Worm (Caenorhabditis elegans) whole organism, L4/young adult: Measurements from ENCODE around the gene daf-9.

ENCODE experiments used
- W03F9.2 ChIP-seq: fragments of 150-350 bp; optimal IDR thresholded peaks from 2 replicates; lab custom pipeline; 2014; ENCODE audit warnings: missing biosample characterization, missing genetic modification characterization
- dao-5 ChIP-seq: sonication (generic microtip); optimal IDR thresholded peaks from 2 replicates; lab custom pipeline; 2016; ENCODE audit warnings: missing genotype, missing genetic modification characterization, moderate library complexity, missing compliant biosample characterization
- him-1 ChIP-seq: sonication (generic microtip); optimal IDR thresholded peaks from 2 replicates; lab custom pipeline; 2016; ENCODE audit warnings: missing genotype, missing genetic modification reagents, missing genetic modification characterization, missing compliant biosample characterization

daf-9 gene

DNA sequence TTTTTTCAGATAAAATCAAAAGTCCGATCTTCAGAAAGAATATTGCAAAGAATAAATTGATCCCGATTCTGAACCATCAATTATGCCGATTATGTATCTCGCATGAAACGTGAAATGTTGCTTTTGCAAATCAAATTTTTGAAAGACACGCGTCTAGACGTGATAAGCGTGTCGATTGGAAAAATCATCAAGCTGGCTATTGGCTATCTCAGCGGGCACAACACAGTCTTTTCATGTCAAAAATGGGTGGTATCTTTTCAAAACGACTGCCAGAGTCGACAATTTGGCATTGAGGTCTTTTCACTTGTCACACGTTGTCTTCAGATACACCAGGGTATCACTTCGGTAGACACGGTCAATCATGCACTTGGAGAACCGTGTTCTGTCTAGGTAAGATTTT is at the start of gene daf-9:
TSS of gene daf-9 (plus strand) at position 301 of the 400 bp plus-strand sequence.
- no peak for TF ChIP-seq him-1 (tag; lab: Kevin White, UChicago)
- TF ChIP-seq W03F9.2, result no peak
- TF ChIP-seq dao-5 (tag; lab: Kevin White, UChicago), result no peak

DNA sequence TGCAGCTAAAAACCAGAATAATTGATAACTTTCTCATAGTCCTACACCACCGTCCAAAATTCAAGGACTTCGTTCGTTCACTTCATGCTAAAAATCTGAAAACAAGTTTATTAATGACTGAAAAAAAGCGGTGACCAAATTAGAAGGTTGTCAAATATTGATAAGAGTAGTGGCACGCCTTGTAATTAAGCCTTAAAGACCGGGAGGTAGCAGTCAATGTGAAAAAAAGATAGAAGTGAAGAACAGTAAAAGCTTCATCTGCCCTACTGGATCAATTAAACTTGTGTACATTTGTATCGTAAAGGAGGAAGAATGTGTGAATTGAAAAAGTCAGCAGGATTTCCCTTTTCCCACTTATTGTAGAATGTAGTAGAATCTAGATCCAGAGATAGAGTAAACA is 46.3 kb upstream of the daf-9 start, which contains the start of gene tag-275:
TSS of gene tag-275 (minus strand) at position 101 of the 400 bp plus-strand sequence.
- TF ChIP-seq him-1 (tag; lab: Kevin White, UChicago) (no peak), W03F9.2 (no peak), dao-5 (tag; lab: Kevin White, UChicago) (no peak)

DNA sequence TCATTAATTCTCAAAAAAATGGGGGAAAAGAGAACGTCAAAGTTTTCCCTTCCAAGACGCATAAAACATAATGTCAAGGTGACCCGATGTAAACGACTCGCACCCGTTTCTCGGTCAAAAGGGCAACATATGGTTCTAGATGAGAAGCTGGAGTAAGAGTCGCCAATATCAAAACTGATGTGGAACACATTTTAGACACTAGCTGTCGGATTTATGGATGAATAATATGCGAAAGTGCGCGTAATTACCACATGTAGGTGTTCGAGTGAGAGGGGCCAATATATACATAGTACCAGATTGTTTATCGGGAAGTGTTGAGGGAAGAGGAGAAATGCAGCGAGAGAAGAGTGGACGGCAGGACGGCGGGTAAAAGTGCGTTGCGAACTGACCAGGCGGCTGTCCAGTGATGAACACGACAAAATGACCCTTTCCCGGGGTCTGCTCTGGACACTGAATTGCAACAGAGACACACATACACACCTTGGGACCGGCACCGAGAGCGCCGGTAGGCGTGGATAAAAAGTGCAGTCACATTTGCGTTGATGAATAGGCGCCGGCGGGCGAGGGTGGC is 45.7 kb upstream of the daf-9 start:
- no peak for TF ChIP-seq him-1 (tag; lab: Kevin White, UChicago)
- no peak for TF ChIP-seq dao-5 (tag; lab: Kevin White, UChicago)
- TF ChIP-seq W03F9.2, result no peak

DNA sequence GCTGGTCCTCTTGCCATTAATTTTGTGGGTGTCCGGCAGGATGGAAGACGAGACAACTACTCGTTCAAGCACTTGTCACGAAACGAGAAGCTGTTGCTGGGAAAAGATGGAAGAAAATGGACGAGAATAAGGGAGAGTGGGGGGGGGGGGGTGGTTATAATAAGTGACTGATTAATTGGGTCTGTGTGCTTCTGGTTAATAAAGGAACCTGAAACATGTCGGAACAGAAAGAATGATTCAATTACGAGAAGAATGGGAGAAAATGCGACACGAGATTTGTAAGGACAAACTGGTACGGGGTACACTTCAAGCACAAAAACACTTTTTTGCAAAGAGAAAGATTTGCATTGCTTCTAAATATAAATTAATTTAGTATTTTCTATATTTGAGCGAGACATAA is 41.3 kb upstream of the daf-9 start:
- no peak for TF ChIP-seq dao-5 (tag; lab: Kevin White, UChicago)

DNA sequence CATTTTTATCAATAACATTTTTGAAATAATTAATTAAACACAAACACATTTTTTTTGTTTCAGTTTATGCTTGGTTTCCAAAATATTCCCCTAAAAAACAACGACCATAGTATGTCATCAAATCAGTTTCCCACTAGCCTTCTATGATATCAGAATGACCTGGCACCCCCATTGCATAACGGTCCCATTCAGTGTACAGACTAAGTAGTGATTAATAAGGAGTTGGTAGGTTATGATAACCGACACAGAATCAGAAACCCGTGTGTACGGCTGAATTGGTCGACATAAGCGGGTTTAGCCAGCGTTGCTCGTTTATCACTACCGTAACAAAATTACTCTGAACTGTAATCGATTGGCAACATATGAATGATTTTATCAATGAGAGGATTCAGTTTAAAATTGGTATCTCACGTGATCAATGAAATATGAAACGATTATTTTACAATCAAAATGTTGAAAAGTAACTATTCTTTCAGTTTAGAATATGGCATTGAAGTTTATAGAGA is 39.3 kb upstream of the daf-9 start:
- no peak for TF ChIP-seq dao-5 (tag; lab: Kevin White, UChicago)
- TF ChIP-seq him-1 (tag; lab: Kevin White, UChicago), result no peak
- TF ChIP-seq W03F9.2, result no peak

DNA sequence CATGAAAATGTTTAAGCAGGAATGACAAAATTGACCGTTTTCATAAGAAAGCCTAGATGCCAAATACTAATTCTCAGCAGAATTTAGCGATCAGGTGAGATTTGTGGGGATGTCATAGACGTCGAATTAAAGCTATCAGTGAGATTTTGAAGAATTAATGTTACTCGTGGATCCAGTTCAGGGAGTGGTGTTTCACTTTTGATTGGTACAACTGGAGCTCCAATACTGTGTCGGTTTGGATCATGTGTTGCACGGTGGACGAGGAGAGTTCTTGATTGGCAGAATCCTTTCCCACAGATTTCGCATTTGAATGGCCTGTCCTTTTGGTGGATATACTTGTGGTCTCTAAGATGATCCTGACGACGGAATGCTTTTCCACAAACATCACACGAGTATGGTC is 37.2 kb upstream of the daf-9 start:
- TF ChIP-seq him-1 (tag; lab: Kevin White, UChicago) (no peak), dao-5 (tag; lab: Kevin White, UChicago) (no peak), W03F9.2 (no peak)

DNA sequence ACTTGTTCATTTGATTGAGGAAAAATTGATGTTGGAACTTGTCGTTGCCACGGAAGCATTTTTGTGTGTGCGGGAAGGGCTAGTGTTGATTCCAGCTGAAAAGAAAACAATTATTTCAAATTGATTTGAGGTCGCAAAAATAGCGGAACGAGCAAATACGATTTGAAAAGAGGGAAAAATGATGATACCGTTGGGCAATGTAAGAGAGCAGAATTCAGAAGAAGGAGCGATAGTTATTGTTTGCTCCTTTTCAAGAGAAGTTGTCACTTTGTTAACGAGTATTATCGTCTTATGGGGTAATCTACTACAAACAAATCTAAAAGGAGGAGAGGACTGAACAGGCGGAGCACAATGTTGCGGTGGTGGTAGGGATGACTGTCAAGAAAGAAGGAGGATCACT is 36.3 kb upstream of the daf-9 start, which contains the start of gene odd-2:
TSS of gene odd-2 (minus strand) at position 101 of the 400 bp plus-strand sequence.
- no peak for TF ChIP-seq him-1 (tag; lab: Kevin White, UChicago)

DNA sequence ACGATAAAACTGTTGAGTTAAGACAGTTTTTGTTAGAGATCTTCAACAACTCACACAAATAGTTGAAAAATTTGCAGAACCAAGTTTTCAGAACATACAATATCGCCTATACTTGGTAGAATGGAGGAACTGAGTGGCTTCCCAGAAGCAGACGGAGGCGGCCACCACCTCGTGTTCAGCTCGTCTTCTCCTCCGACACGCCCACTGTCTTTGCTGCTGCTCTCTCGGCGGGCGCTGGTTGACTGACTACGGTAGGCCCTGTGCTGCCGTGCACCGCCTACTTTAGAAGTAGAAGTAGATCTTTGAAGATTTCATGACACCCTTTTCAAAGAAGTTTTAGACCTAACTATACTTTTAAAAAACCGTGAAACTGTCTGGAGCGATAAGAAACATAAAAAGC is 34.7 kb upstream of the daf-9 start:
- TF ChIP-seq W03F9.2 (no peak), dao-5 (tag; lab: Kevin White, UChicago) (no peak), him-1 (tag; lab: Kevin White, UChicago) (no peak)

DNA sequence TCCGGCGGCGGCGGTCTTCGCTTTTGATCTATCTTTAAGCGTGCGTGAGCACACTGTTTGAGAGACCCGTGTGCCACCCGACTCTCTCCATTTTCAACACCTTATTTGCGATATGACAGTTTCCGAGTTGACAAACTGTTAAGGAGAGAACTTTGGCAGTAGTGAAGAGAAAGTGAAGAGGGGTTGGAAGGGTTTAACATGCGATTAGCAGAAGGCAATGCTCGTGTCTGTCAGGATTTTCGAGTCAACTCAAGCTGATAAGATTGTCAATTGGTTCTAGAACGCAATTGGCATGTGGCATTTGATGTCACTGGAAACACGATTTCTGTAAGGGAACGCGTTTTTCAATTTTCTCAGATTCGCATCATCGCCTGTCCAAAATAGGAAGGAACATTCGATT is 29.4 kb upstream of the daf-9 start:
- no peak for TF ChIP-seq him-1 (tag; lab: Kevin White, UChicago)
- no peak for TF ChIP-seq dao-5 (tag; lab: Kevin White, UChicago)
- no peak for TF ChIP-seq W03F9.2

DNA sequence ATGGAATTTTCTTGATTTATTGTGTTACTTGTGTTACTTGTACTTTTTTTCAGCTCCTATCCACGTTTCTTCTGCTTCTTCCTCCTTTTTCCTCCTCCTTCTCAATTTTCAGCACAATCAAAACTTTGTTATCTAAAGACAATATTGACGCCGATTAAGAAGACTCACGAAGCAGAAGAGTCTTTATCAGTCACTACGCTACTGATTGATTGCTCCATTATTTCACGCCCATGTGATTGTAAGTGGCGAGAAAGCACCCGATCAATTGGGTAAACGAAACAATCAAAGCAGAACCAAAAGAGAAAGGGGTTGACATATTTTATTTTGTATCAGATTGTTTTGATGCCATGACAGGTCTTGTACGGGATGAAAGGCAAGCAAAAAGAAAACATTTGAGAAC is 27.5 kb upstream of the daf-9 start, which contains the start of gene T25B2.2:
TSS of gene T25B2.2 (plus strand) at position 392 of the 400 bp plus-strand sequence.
- TF ChIP-seq W03F9.2 (no peak), dao-5 (tag; lab: Kevin White, UChicago) (no peak), him-1 (tag; lab: Kevin White, UChicago) (no peak)

DNA sequence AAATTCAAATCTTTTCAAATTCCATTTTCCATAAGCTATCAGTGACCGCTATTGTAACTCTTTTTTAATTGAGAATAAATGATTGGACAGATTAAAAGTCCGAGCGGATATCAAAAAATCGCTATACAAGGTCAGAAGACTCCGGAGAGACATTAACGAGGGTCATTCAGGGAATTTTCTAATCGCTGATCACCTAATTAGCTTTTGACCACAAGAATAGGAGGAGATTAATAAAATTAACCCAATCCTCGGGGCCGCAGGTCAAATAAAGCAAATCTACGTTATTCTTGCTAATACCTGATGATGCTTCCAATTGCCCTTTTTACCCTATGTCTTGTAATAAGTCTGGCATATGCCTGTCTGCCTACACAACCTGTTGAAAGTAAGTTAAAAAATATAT is 23.1 kb upstream of the daf-9 start, which contains the start of gene T25B2.1:
TSS of gene T25B2.1 (plus strand) at position 301 of the 400 bp plus-strand sequence.
- TF ChIP-seq him-1 (tag; lab: Kevin White, UChicago) (no peak), dao-5 (tag; lab: Kevin White, UChicago) (no peak)

DNA sequence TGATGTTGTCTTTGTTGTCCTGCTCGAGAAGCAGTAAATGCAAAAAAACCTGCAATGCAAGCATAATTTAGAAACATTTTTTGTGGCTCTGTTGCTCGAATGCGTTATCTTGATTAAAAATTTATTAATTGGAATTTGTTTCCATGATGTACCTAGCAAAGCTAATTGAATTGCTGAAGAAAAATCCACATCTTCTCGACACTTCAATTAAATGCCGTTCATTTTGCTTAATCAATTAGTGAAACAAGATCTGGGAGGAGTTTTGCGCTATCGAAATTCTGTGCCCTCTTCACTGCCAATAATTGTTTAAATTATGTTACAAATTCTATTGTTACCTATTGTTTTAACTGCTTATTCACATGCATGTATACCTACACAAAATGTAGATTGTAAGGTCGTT is 20.9 kb upstream of the daf-9 start, which contains the start of gene T25B2.3:
TSS of gene T25B2.3 (plus strand) at position 301 of the 400 bp plus-strand sequence.
- TF ChIP-seq him-1 (tag; lab: Kevin White, UChicago) (no peak), W03F9.2 (no peak), dao-5 (tag; lab: Kevin White, UChicago) (no peak)

DNA sequence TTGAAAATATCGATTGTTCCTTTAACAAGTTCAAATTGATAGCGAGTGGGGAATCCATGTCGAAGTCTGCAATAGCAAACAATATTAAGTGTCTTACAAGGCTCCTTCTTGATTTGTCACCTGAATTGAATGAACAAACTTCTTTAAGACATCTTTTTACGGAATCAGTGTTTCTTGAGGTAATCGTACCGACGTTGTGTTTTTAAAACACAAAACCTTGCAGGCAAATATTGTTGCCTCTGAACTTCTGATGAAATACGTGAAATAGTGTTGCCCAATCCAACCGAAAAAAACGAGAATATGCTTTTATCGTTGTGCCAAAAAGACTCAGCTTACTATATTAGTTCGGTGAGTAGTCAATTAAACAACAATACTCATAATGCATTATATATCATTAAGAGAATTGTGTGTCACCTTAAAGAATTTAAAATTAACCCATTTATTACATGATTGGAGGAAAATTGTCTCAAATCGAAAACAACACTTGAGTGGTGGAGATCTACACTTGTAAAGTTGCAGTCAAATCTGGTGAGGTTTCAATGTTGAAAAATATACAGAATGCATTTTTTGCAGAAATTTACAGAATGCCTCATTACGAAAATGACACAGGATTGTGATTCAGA is 18.7 kb upstream of the daf-9 start, which contains the start of the genes T25B2.4 and T13C5.3:
TSS of gene T25B2.4 (plus strand) at position 301 of the 623 bp plus-strand sequence.
TSS of gene T13C5.3 (plus strand) at position 573 of the 623 bp plus-strand sequence.
- no peak for TF ChIP-seq dao-5 (tag; lab: Kevin White, UChicago)
- no peak for TF ChIP-seq W03F9.2
- TF ChIP-seq him-1 (tag; lab: Kevin White, UChicago), result no peak

DNA sequence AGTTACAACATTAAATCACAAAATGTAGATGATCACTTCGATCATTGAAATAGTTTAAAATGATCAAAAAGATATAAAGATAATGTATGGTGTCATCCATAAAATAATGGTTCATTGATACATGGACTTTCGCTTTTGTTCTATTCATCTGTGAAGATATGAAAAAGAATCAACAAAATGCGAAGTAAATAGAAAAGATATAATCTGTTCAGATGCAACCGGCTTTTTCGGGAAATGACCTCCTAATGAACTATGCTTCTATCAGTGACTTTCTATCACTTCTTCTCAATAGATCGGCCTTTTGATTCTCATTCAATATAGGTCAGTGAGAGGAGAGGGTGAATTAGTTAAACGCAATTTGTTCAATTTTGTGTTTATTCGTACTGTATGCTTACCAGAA is 17.7 kb upstream of the daf-9 start:
- TF ChIP-seq him-1 (tag; lab: Kevin White, UChicago) (no peak), dao-5 (tag; lab: Kevin White, UChicago) (no peak)
